Worm (Caenorhabditis elegans): ENCODE data around the gene C17F4.11.
"Not testable (repeated sequence)": the region's sequence is repeated elsewhere in the genome, so short reads cannot be mapped to it uniquely, and the experiment has no call there.

Gene C17F4.11

ce11 chrII:3237038-3237521 lies at the start of gene C17F4.11, which contains the start of gene srz-67:
Gene C17F4.11, plus strand, starts transcription at chrII:3237471.
Gene srz-67, minus strand, starts transcription at chrII:3237138.
- TF ChIP-seq dao-5 (tag; optimal IDR thresholded peaks at IDR 0.05): no peak
- no peak for TF ChIP-seq W03F9.2 (tag; optimal IDR thresholded peaks at IDR 0.05)
- no peak for TF ChIP-seq him-1 (tag; optimal IDR thresholded peaks at IDR 0.05)

- TF ChIP-seq dao-5, him-1, W03F9.2 (tag; optimal IDR thresholded peaks at IDR 0.05): not testable (repeated sequence)
Measured at ce11 chrII:3189038-3189437, 48.2 kb upstream of the C17F4.11 start, which contains the start of gene Y27F2A.11. Gene Y27F2A.11, plus strand, starts transcription at chrII:3189338.

ce11 chrII:3191544-3191943 lies 45.7 kb upstream of the C17F4.11 start, which contains the start of gene Y27F2A.9:
Gene Y27F2A.9, minus strand, starts transcription at chrII:3191644.
- TF ChIP-seq dao-5, him-1, W03F9.2 (tag; optimal IDR thresholded peaks at IDR 0.05): not testable (repeated sequence)

ce11 chrII:3195739-3196138 lies 41.5 kb upstream of the C17F4.11 start:
- TF ChIP-seq W03F9.2 (tag; optimal IDR thresholded peaks at IDR 0.05): no peak
- TF ChIP-seq him-1 (tag; optimal IDR thresholded peaks at IDR 0.05): no peak
- TF ChIP-seq dao-5 (tag; optimal IDR thresholded peaks at IDR 0.05): no peak

- TF ChIP-seq him-1 (tag; optimal IDR thresholded peaks at IDR 0.05) (no peak), dao-5 (tag; optimal IDR thresholded peaks at IDR 0.05) (no peak), W03F9.2 (tag; optimal IDR thresholded peaks at IDR 0.05) (no peak)
Measured at ce11 chrII:3196966-3197365, 40.3 kb upstream of the C17F4.11 start, which contains the start of gene gcy-15. Gene gcy-15, minus strand, starts transcription at chrII:3197066.

- TF ChIP-seq him-1 (tag; optimal IDR thresholded peaks at IDR 0.05): no peak
- no peak for TF ChIP-seq W03F9.2 (tag; optimal IDR thresholded peaks at IDR 0.05)
- no peak for TF ChIP-seq dao-5 (tag; optimal IDR thresholded peaks at IDR 0.05)
Measured at ce11 chrII:3198998-3199397, 38.3 kb upstream of the C17F4.11 start, which contains the start of gene sri-51. Gene sri-51, minus strand, starts transcription at chrII:3199098.

- not testable (repeated sequence) for TF ChIP-seq W03F9.2, dao-5, him-1 (tag; optimal IDR thresholded peaks at IDR 0.05)
Measured at ce11 chrII:3201242-3201641, 36.0 kb upstream of the C17F4.11 start, which contains the start of gene sri-48. Gene sri-48, minus strand, starts transcription at chrII:3201342.

ce11 chrII:3202519-3202918 lies 34.8 kb upstream of the C17F4.11 start, which contains the start of gene sri-53:
Gene sri-53, minus strand, starts transcription at chrII:3202619.
- no peak for TF ChIP-seq dao-5 (tag; optimal IDR thresholded peaks at IDR 0.05)
- TF ChIP-seq W03F9.2 (tag; optimal IDR thresholded peaks at IDR 0.05): no peak
- TF ChIP-seq him-1 (tag; optimal IDR thresholded peaks at IDR 0.05): no peak

- TF ChIP-seq dao-5 (tag; optimal IDR thresholded peaks at IDR 0.05) (no peak), W03F9.2 (tag; optimal IDR thresholded peaks at IDR 0.05) (no peak), him-1 (tag; optimal IDR thresholded peaks at IDR 0.05) (no peak)
Measured at ce11 chrII:3203415-3203814, 33.9 kb upstream of the C17F4.11 start, which contains the start of gene sri-50. Gene sri-50, plus strand, starts transcription at chrII:3203715.

ce11 chrII:3206423-3206989 lies 30.8 kb upstream of the C17F4.11 start, which contains the start of the genes ZC239.20 and ZC239.21:
Gene ZC239.20, minus strand, starts transcription at chrII:3206523.
Gene ZC239.21, plus strand, starts transcription at chrII:3206939.
- TF ChIP-seq W03F9.2 (tag; optimal IDR thresholded peaks at IDR 0.05) (no peak), dao-5 (tag; optimal IDR thresholded peaks at IDR 0.05) (no peak), him-1 (tag; optimal IDR thresholded peaks at IDR 0.05) (no peak)

- TF ChIP-seq him-1 (tag; optimal IDR thresholded peaks at IDR 0.05) (no peak), W03F9.2 (tag; optimal IDR thresholded peaks at IDR 0.05) (no peak), dao-5 (tag; optimal IDR thresholded peaks at IDR 0.05) (no peak)
Measured at ce11 chrII:3208679-3209078, 28.6 kb upstream of the C17F4.11 start, which contains the start of gene sdz-35. Gene sdz-35, minus strand, starts transcription at chrII:3208779.

ce11 chrII:3209251-3209650 lies 28.0 kb upstream of the C17F4.11 start, which contains the start of gene ZC239.6:
Gene ZC239.6, plus strand, starts transcription at chrII:3209631.
- TF ChIP-seq him-1 (tag; optimal IDR thresholded peaks at IDR 0.05) (no peak), dao-5 (tag; optimal IDR thresholded peaks at IDR 0.05) (no peak), W03F9.2 (tag; optimal IDR thresholded peaks at IDR 0.05) (no peak)

- no peak for TF ChIP-seq dao-5 (tag; optimal IDR thresholded peaks at IDR 0.05)
- TF ChIP-seq W03F9.2 (tag; optimal IDR thresholded peaks at IDR 0.05): no peak
- no peak for TF ChIP-seq him-1 (tag; optimal IDR thresholded peaks at IDR 0.05)
Measured at ce11 chrII:3210365-3210764, 26.9 kb upstream of the C17F4.11 start, which contains the start of gene ZC239.5. Gene ZC239.5, plus strand, starts transcription at chrII:3210665.

ce11 chrII:3213898-3214297 lies 23.4 kb upstream of the C17F4.11 start, which contains the start of gene ZC239.4:
Gene ZC239.4, plus strand, starts transcription at chrII:3214198.
- TF ChIP-seq W03F9.2 (tag; optimal IDR thresholded peaks at IDR 0.05) (no peak), dao-5 (tag; optimal IDR thresholded peaks at IDR 0.05) (no peak), him-1 (tag; optimal IDR thresholded peaks at IDR 0.05) (no peak)

Measured in whole organism, L4/young adult.